Fruit fly (Drosophila melanogaster) whole organism, wandering third instar larva: ENCODE measurements around the gene CG1572.

Source experiments
- Dfd ChIP-seq: fragments of >200 bp; optimal IDR thresholded peaks from 2 replicates; lab custom pipeline; 2017; ENCODE audit warnings: missing biosample characterization, missing genetic modification characterization
- Hnf4 ChIP-seq: fragments of 200-800 bp; sonication (Bioruptor generic); optimal IDR thresholded peaks from 2 replicates; lab custom pipeline; 2016; ENCODE audit warnings: missing biosample characterization, mild to moderate bottlenecking, missing genetic modification characterization
- Hr78 ChIP-seq: fragments of >200 bp; optimal IDR thresholded peaks from 2 replicates; lab custom pipeline; 2017; ENCODE audit warnings: missing biosample characterization, missing genetic modification characterization
- Myc ChIP-seq: fragments of >200 bp; optimal IDR thresholded peaks from 2 replicates; lab custom pipeline; 2017
- OdsH ChIP-seq: fragments of 200-800 bp; sonication (Bioruptor generic); optimal IDR thresholded peaks from 2 replicates; lab custom pipeline; 2016; ENCODE audit warnings: missing biosample characterization, mild to moderate bottlenecking, missing genetic modification characterization
- Rel ChIP-seq, 2 experiments: fragments of 200-800 bp; sonication (Bioruptor generic) in 1 of 2; optimal IDR thresholded peaks; 2 replicates in 1 of 2; 3 replicates in 1 of 2; lab custom pipeline; 2016 to 2019; ENCODE audit warnings: mild to moderate bottlenecking in 2 of 2, missing biosample characterization in 2 of 2, missing genetic modification characterization in 2 of 2, moderate library complexity in 1 of 2
- br ChIP-seq: fragments of 200-800 bp; sonication (Bioruptor generic); optimal IDR thresholded peaks from 2 replicates; lab custom pipeline; 2016; ENCODE audit warnings: missing biosample characterization, missing genetic modification characterization
- dsf ChIP-seq: sonication (Bioruptor generic); optimal IDR thresholded peaks from 2 replicates; lab custom pipeline; 2016; ENCODE audit warnings: missing biosample characterization, missing genetic modification characterization, borderline replicate concordance
- lola ChIP-seq: fragments of >200 bp; optimal IDR thresholded peaks from 2 replicates; lab custom pipeline; 2017; ENCODE audit warnings: missing biosample characterization, missing genetic modification characterization
- pan ChIP-seq: fragments of >200 bp; optimal IDR thresholded peaks from 2 replicates; lab custom pipeline; 2017
- tai ChIP-seq: sonication (Bioruptor generic); optimal IDR thresholded peaks from 2 replicates; lab custom pipeline; 2016; ENCODE audit warnings: missing biosample characterization, missing genetic modification characterization
- usp ChIP-seq: fragments of >200 bp; optimal IDR thresholded peaks from 2 replicates; lab custom pipeline; 2017; ENCODE audit warnings: missing biosample characterization, missing genetic modification characterization

- TF ChIP-seq lola (GFP tag; lab: Kevin White, UChicago) (no peak), Myc (lab: Kevin White, UChicago) (no peak), br (no peak), Hr78 (GFP tag; lab: Kevin White, UChicago) (no peak), tai (GFP tag; lab: Kevin White, UChicago) (no peak), OdsH (no peak), dsf (GFP tag; lab: Kevin White, UChicago) (no peak), pan (lab: Kevin White, UChicago) (no peak), usp (GFP tag; lab: Kevin White, UChicago) (no peak), Hnf4 (no peak), Rel (GFP tag; optimal IDR thresholded peaks at IDR 0.05; lab: Kevin White, UChicago) (no peak), Rel (tag; optimal IDR thresholded peaks at IDR 0.05; lab: Kevin White, UChicago) (no peak), Dfd (GFP tag; lab: Kevin White, UChicago) (no peak)
Observed at dm6 chrX:11512868-11513267, 45.6 kb downstream of the CG1572 start.
